Worm (Caenorhabditis elegans): Measurements from ENCODE around the gene dhs-25.

dhs-25 gene

DNA sequence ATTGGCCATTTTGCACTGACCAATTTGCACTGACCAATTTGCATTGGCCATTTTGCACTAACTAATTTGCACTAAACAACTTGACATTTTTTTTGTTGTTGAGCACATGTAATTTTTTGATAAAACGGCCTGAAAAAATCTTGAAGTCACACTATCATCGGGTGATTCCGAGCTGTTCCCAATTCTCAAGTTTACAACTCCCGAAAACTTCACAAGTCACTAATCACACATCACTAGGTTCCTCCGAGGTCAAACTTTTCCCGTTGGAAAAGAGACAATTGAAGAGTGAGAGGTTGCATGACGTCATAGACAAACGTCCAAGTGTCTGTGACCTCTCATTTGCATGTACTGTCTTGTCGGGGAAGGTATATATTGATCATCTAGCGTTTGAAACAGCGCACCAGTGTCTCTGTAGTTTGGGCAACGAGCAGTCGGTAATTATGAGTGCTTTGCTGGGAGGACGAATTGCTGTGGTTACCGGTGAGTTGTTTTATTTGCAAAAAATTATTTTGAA, at the start of gene dhs-25, which contains the start of gene D1005.10:
dhs-25 (plus strand) TSS at position 398 of the 514 bp plus-strand sequence.
D1005.10 (minus strand) TSS at position 51 of the 514 bp plus-strand sequence.
- no peak for TF ChIP-seq nhr-28 (tag; optimal IDR thresholded peaks at IDR 0.05)
- TF ChIP-seq ceh-83 (GFP tag; optimal IDR thresholded peaks at IDR 0.05) = no peak
- TF ChIP-seq lin-13 (tag; optimal IDR thresholded peaks at IDR 0.05) = no peak
- no peak for TF ChIP-seq mab-5 (tag; optimal IDR thresholded peaks at IDR 0.05)
- TF ChIP-seq sem-2 (GFP tag; optimal IDR thresholded peaks at IDR 0.05) = no peak
- no peak for TF ChIP-seq nhr-76 (tag; optimal IDR thresholded peaks at IDR 0.05)
- TF ChIP-seq ztf-11 (tag; optimal IDR thresholded peaks at IDR 0.05) = no peak
- no peak for TF ChIP-seq elt-1 (tag; optimal IDR thresholded peaks at IDR 0.05; ENCODE audit: borderline replicate concordance, insufficient read depth)
- TF ChIP-seq lin-32 (GFP tag; optimal IDR thresholded peaks at IDR 0.05) = no peak
- TF ChIP-seq ceh-43 (GFP tag; optimal IDR thresholded peaks at IDR 0.05) = no peak
- TF ChIP-seq snpc-4 (tag; optimal IDR thresholded peaks at IDR 0.05) = no peak
- TF ChIP-seq elt-3 (tag; optimal IDR thresholded peaks at IDR 0.05) = no peak
- TF ChIP-seq lsy-2 (tag; optimal IDR thresholded peaks at IDR 0.05) = peak; percentile 21
- TF ChIP-seq ceh-39 (tag; optimal IDR thresholded peaks at IDR 0.05) = no peak
- peak; percentile 19 for TF ChIP-seq nhr-237 (tag; optimal IDR thresholded peaks at IDR 0.05)
- TF ChIP-seq bed-3 (GFP tag; optimal IDR thresholded peaks at IDR 0.05) = no peak
- TF ChIP-seq ham-2 (GFP tag; optimal IDR thresholded peaks at IDR 0.05) = no peak
- peak; percentile 27 for TF ChIP-seq mep-1 (tag; optimal IDR thresholded peaks at IDR 0.05)
- no peak for TF ChIP-seq drap-1 (GFP tag; optimal IDR thresholded peaks at IDR 0.05)
- TF ChIP-seq mls-2 (tag; optimal IDR thresholded peaks at IDR 0.05) = no peak
- peak; percentile 55 for TF ChIP-seq zip-8 (tag; optimal IDR thresholded peaks at IDR 0.05)
- peak; percentile 64 for TF ChIP-seq hlh-1 (tag; optimal IDR thresholded peaks at IDR 0.05)
- peak; percentile 56 for TF ChIP-seq unc-62 (GFP tag; optimal IDR thresholded peaks at IDR 0.05)
- TF ChIP-seq flh-1 (GFP tag; optimal IDR thresholded peaks at IDR 0.05) = no peak
- TF ChIP-seq nhr-2 (tag; optimal IDR thresholded peaks at IDR 0.05) = no peak
- peak; percentile 63 for TF ChIP-seq pha-4 (tag; optimal IDR thresholded peaks at IDR 0.05)

DNA sequence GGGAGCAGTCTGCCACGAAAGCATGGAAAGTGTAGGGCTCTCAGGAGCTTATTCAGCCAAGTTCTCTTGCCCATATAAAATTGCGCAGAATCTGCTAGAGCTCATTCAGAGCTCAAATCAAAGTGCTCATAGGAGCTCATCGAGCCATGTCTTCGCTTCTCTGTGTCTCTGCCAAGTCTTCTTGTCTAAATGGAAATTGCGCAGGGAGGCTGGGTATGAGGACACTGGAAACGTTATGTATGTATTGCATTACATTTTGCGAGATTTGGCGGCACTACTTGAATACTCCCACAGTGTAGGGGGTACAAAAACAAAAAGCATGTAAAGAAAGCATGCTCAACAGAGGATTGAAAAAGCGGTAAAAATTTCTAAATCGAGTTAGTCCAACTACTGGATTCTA, 49.2 kb upstream of the dhs-25 start:
- TF ChIP-seq ceh-39 (tag; optimal IDR thresholded peaks at IDR 0.05) = no peak
- TF ChIP-seq nhr-12 (tag; optimal IDR thresholded peaks at IDR 0.05) = no peak
- no peak for TF ChIP-seq unc-120 (tag; optimal IDR thresholded peaks at IDR 0.05; ENCODE audit: poor library complexity, severe bottlenecking)
- TF ChIP-seq ztf-11 (tag; optimal IDR thresholded peaks at IDR 0.05) = no peak
- no peak for TF ChIP-seq ceh-83 (GFP tag; optimal IDR thresholded peaks at IDR 0.05)
- TF ChIP-seq ceh-43 (GFP tag; optimal IDR thresholded peaks at IDR 0.05) = no peak

ce11 chrX:1438925-1439324, 47.4 kb upstream of the dhs-25 start:
- TF ChIP-seq bed-3 (GFP tag; optimal IDR thresholded peaks at IDR 0.05) (no peak), sem-2 (GFP tag; optimal IDR thresholded peaks at IDR 0.05) (no peak), cnd-1 (tag; optimal IDR thresholded peaks at IDR 0.05) (no peak), mls-2 (tag; optimal IDR thresholded peaks at IDR 0.05) (no peak), nhr-237 (tag; optimal IDR thresholded peaks at IDR 0.05) (no peak), lsy-2 (tag; optimal IDR thresholded peaks at IDR 0.05) (no peak), tbx-8 (GFP tag; optimal IDR thresholded peaks at IDR 0.05) (no peak), nhr-76 (tag; optimal IDR thresholded peaks at IDR 0.05) (no peak), unc-62 (GFP tag; optimal IDR thresholded peaks at IDR 0.05) (no peak), drap-1 (GFP tag; optimal IDR thresholded peaks at IDR 0.05) (no peak), ceh-39 (tag; optimal IDR thresholded peaks at IDR 0.05) (no peak), zip-8 (tag; optimal IDR thresholded peaks at IDR 0.05) (no peak), ceh-43 (GFP tag; optimal IDR thresholded peaks at IDR 0.05) (no peak), mab-5 (tag; optimal IDR thresholded peaks at IDR 0.05) (no peak)

ce11 chrX:1440161-1440560, 46.2 kb upstream of the dhs-25 start, which contains the start of gene sedl-1:
sedl-1 (minus strand) TSS chrX:1440261.
- TF ChIP-seq flh-1 (GFP tag; optimal IDR thresholded peaks at IDR 0.05) (no peak), nhr-2 (tag; optimal IDR thresholded peaks at IDR 0.05) (no peak), ces-1 (GFP tag; optimal IDR thresholded peaks at IDR 0.05) (no peak), cnd-1 (tag; optimal IDR thresholded peaks at IDR 0.05) (no peak)

DNA sequence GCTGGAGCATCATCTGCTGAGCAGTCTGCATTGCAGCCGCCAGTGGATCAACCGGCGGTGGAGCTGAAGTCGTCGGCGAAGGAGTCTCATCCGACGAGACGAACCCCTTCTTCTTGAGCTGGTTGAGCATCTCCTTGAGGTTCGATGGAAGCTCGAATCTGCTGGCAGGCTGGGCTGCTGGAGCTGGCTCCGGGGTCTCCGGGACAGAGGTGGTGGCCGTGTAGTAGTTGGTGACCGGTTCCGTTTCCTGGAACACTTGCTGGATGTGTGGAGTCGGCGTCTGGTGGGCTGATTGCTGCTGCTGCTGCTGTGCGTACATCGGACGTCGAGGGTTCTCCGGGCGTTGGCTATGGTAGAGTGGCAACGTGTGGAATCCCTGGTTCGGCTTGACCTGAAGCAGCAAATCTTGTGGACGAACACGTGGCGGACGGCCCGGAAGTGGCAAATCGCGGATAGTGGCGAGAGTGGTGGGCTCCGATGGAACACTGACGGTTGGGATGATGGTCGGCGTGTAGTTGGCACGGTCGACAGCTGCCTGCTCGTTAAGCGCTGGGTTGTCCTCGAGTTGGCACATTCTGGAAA, 44.6 kb upstream of the dhs-25 start:
- TF ChIP-seq drap-1 (GFP tag; optimal IDR thresholded peaks at IDR 0.05) = no peak
- TF ChIP-seq flh-1 (GFP tag; optimal IDR thresholded peaks at IDR 0.05) = no peak
- no peak for TF ChIP-seq zip-8 (tag; optimal IDR thresholded peaks at IDR 0.05)
- no peak for TF ChIP-seq sptf-1 (tag; optimal IDR thresholded peaks at IDR 0.05)
- TF ChIP-seq mab-5 (tag; optimal IDR thresholded peaks at IDR 0.05) = no peak
- no peak for TF ChIP-seq unc-62 (GFP tag; optimal IDR thresholded peaks at IDR 0.05)
- no peak for TF ChIP-seq nhr-28 (tag; optimal IDR thresholded peaks at IDR 0.05)
- TF ChIP-seq ztf-11 (tag; optimal IDR thresholded peaks at IDR 0.05) = no peak
- TF ChIP-seq nhr-76 (tag; optimal IDR thresholded peaks at IDR 0.05) = no peak
- TF ChIP-seq snpc-4 (tag; optimal IDR thresholded peaks at IDR 0.05) = no peak
- TF ChIP-seq lsy-2 (tag; optimal IDR thresholded peaks at IDR 0.05) = no peak
- no peak for TF ChIP-seq elt-1 (tag; optimal IDR thresholded peaks at IDR 0.05; ENCODE audit: borderline replicate concordance, insufficient read depth)
- no peak for TF ChIP-seq elt-3 (tag; optimal IDR thresholded peaks at IDR 0.05)
- TF ChIP-seq lin-32 (GFP tag; optimal IDR thresholded peaks at IDR 0.05) = no peak
- TF ChIP-seq nhr-12 (tag; optimal IDR thresholded peaks at IDR 0.05) = no peak
- no peak for TF ChIP-seq cnd-1 (tag; optimal IDR thresholded peaks at IDR 0.05)
- no peak for TF ChIP-seq nhr-2 (tag; optimal IDR thresholded peaks at IDR 0.05)
- no peak for TF ChIP-seq ceh-39 (tag; optimal IDR thresholded peaks at IDR 0.05)
